Fruit fly (Drosophila melanogaster): ENCODE data around the gene CG31917.

CG31917 gene

dm6 chr2L:5009306-5010030 lies 1.2 kb downstream of the CG31917 start, which contains the start of gene Rtnl1 (continued):
- TF ChIP-seq hth (optimal IDR thresholded peaks at IDR 0.05) = no peak
- no peak for TF ChIP-seq CG4282 (GFP tag; optimal IDR thresholded peaks at IDR 0.05)
- TF ChIP-seq Dbx (GFP tag; IDR thresholded peaks at IDR 0.05) = peak; percentile 42; the same call in 2 of the 3 replicates
- TF ChIP-seq HLH3B (GFP tag; IDR thresholded peaks at IDR 0.05) = no peak
- peak; percentile 44 for TF ChIP-seq ERR (GFP tag; optimal IDR thresholded peaks at IDR 0.05)
- 0 out of 3 replicates have a peak, but pooled peaks have one; percentile 7 for TF ChIP-seq CG6175 (GFP tag; IDR thresholded peaks at IDR 0.05)
- peak; percentile 93 for TF ChIP-seq CG6791 (GFP tag; IDR thresholded peaks at IDR 0.05; ENCODE audit: partially characterized antibody)
- TF ChIP-seq CG7745 (tag; optimal IDR thresholded peaks at IDR 0.05) = no peak
- no peak for TF ChIP-seq Meics (GFP tag; optimal IDR thresholded peaks at IDR 0.05)
- TF ChIP-seq Ravus (GFP tag; IDR thresholded peaks at IDR 0.05) = no peak
- TF ChIP-seq Chrac-16 (GFP tag; optimal IDR thresholded peaks at IDR 0.05) = no peak
- peak; percentile 9 for TF ChIP-seq Atf-2 (GFP tag; optimal IDR thresholded peaks at IDR 0.05)
- TF ChIP-seq repo (GFP tag; optimal IDR thresholded peaks at IDR 0.05) = peak; percentile 26
- TF ChIP-seq CG7357 (GFP tag; IDR thresholded peaks at IDR 0.05) = no peak
- TF ChIP-seq CG11723 (GFP tag; optimal IDR thresholded peaks at IDR 0.05) = no peak
- TF ChIP-seq CG8089 (GFP tag; optimal IDR thresholded peaks at IDR 0.05) = no peak
- no peak for TF ChIP-seq ro (GFP tag; IDR thresholded peaks at IDR 0.05)
- no peak for TF ChIP-seq Vsx1 (GFP tag; optimal IDR thresholded peaks at IDR 0.05)
- TF ChIP-seq Camta (GFP tag; optimal IDR thresholded peaks at IDR 0.05) = no peak
- TF ChIP-seq ci (GFP tag; IDR thresholded peaks at IDR 0.05) = peak; percentile 57; the same call in 2 of the 3 replicates
- peak; percentile 94 for TF ChIP-seq Lhr (GFP tag; optimal IDR thresholded peaks at IDR 0.05)
- TF ChIP-seq CG12071 (GFP tag; optimal IDR thresholded peaks at IDR 0.05) = no peak
- TF ChIP-seq Bteb2 (GFP tag; optimal IDR thresholded peaks at IDR 0.05) = peak; percentile 21
- TF ChIP-seq nerfin-1 (tag; optimal IDR thresholded peaks at IDR 0.05) = peak; percentile 16
- no peak for TF ChIP-seq Gug (GFP tag; IDR thresholded peaks at IDR 0.05)
- TF ChIP-seq Opbp (GFP tag; IDR thresholded peaks at IDR 0.05; ENCODE audit: partially characterized antibody) = peak; percentile 95
- TF ChIP-seq ind (GFP tag; optimal IDR thresholded peaks at IDR 0.05) = peak; percentile 11
- TF ChIP-seq hbn (GFP tag; IDR thresholded peaks at IDR 0.05; ENCODE audit: partially characterized antibody) = peak; percentile 95
- no peak for TF ChIP-seq CG9215 (GFP tag; IDR thresholded peaks at IDR 0.05)
- no peak for TF ChIP-seq sens-2 (GFP tag; IDR thresholded peaks at IDR 0.05)
- no peak for TF ChIP-seq ranshi (GFP tag; IDR thresholded peaks at IDR 0.05)
- TF ChIP-seq Ets97D (GFP tag; optimal IDR thresholded peaks at IDR 0.05) = peak; percentile 86
- peak; percentile 71 for TF ChIP-seq stwl (tag; optimal IDR thresholded peaks at IDR 0.05)
- TF ChIP-seq Trl (optimal IDR thresholded peaks at IDR 0.05) = no peak
- peak; percentile 22 for TF ChIP-seq Trl (GFP tag; optimal IDR thresholded peaks at IDR 0.05)
- no peak for TF ChIP-seq CG15073 (GFP tag; optimal IDR thresholded peaks at IDR 0.05)
- TF ChIP-seq CG17385 (GFP tag; optimal IDR thresholded peaks at IDR 0.05) = no peak
- no peak for TF ChIP-seq CG3838 (GFP tag; optimal IDR thresholded peaks at IDR 0.05)
- TF ChIP-seq CG9817 (tag; optimal IDR thresholded peaks at IDR 0.05) = peak; percentile 9
- no peak for TF ChIP-seq kni (GFP tag; optimal IDR thresholded peaks at IDR 0.05)
- no peak for TF ChIP-seq CG6689 (GFP tag; IDR thresholded peaks at IDR 0.05)
- TF ChIP-seq CG4328 (GFP tag; optimal IDR thresholded peaks at IDR 0.05) = no peak
- peak; percentile 42 to 52 for TF ChIP-seq dpn (GFP tag; optimal IDR thresholded peaks at IDR 0.05)
- TF ChIP-seq her (GFP tag; optimal IDR thresholded peaks at IDR 0.05) = peak; percentile 32
- no peak for TF ChIP-seq z (GFP tag; IDR thresholded peaks at IDR 0.05)
- no peak for TF ChIP-seq CG10274 (GFP tag; optimal IDR thresholded peaks at IDR 0.05)
- TF ChIP-seq tgo (GFP tag; IDR thresholded peaks at IDR 0.05) = no peak
- TF ChIP-seq Dfd (GFP tag; optimal IDR thresholded peaks at IDR 0.05) = no peak
- peak; percentile 84 for TF ChIP-seq gro (GFP tag; optimal IDR thresholded peaks at IDR 0.05)
- no peak for TF ChIP-seq trh (GFP tag; optimal IDR thresholded peaks at IDR 0.05)
- peak; percentile 48; the same call in 1 of the 2 replicates for TF ChIP-seq chm (GFP tag; IDR thresholded peaks at IDR 0.05)

Data from whole organism, embryonic.